Worm (Caenorhabditis elegans) whole organism, L4 larva: ENCODE measurements around the gene F38A1.13.

Source experiments
- ZK546.5 ChIP-seq, 2 experiments: sonication (generic microtip); optimal IDR thresholded peaks; 2 replicates each; lab custom pipeline; 2017; ENCODE audit warnings: missing biosample characterization in 2 of 2, missing genetic modification characterization in 2 of 2
- ama-1 ChIP-seq: fragments of 150-350 bp; optimal IDR thresholded peaks from 2 replicates; lab custom pipeline; 2014; ENCODE audit warnings: inconsistent platforms, mixed read lengths
- hlh-30 ChIP-seq: sonication (generic microtip); optimal IDR thresholded peaks from 2 replicates; lab custom pipeline; 2017; ENCODE audit warnings: antibody characterized with exemption, mild to moderate bottlenecking, missing genetic modification characterization, missing compliant biosample characterization; ENCODE audit not compliant: insufficient read depth
- nhr-25 ChIP-seq: sonication (generic microtip); optimal IDR thresholded peaks from 2 replicates; lab custom pipeline; 2017; ENCODE audit warnings: missing genetic modification characterization, mild to moderate bottlenecking, missing compliant biosample characterization, antibody characterized with exemption, moderate library complexity, borderline replicate concordance; ENCODE audit not compliant: insufficient read depth
- nhr-6 ChIP-seq: fragments of 150-350 bp; optimal IDR thresholded peaks from 2 replicates; lab custom pipeline; 2014; ENCODE audit warnings: missing biosample characterization, missing genetic modification characterization
- pha-4 ChIP-seq, 2 experiments: fragments of 150-350 bp in 1 of 2; fragments of 200-800 bp in 1 of 2; sonication (Bioruptor generic) in 1 of 2; IDR thresholded peaks in 1 of 2; optimal IDR thresholded peaks in 1 of 2; 2 replicates each; pipeline versions ENCODE4 v1.3.6 to Lab custom; 2014 to 2022; ENCODE audit warnings: missing genetic modification characterization in 2 of 2, missing genetic modification reagents in 2 of 2, missing biosample characterization in 1 of 2, missing compliant biosample characterization in 1 of 2
- snpc-4 ChIP-seq: fragments of 150-350 bp; optimal IDR thresholded peaks from 2 replicates; lab custom pipeline; 2014; ENCODE audit warnings: missing biosample characterization, missing genetic modification characterization
- spr-3 ChIP-seq: fragments of 200-800 bp; sonication (Bioruptor generic); optimal IDR thresholded peaks from 2 replicates; lab custom pipeline; 2018; ENCODE audit warnings: mild to moderate bottlenecking, missing genetic modification characterization, missing compliant biosample characterization
- ztf-11 ChIP-seq: fragments of 150-350 bp; optimal IDR thresholded peaks from 2 replicates; lab custom pipeline; 2014; ENCODE audit warnings: missing biosample characterization, missing genetic modification characterization

DNA sequence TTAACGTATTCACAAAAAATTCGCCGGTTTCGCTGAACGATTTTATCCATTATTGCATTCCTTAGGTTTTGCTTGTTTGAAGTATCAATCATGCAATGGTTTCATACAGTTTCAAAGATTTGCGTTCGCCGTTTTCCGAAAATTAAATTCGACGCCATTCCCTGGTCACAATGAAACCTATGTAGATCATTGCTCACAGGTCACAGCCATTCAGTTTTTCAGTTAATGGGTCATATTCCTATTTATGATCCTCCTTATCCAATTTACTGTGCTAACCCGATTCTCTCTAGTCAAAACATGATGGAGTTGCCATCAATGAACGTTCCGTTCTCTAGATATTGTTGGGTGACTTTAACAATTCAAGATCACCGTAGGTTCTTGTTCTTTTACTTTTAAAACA is at the start of gene F38A1.13:
- no peak for TF ChIP-seq ztf-11 (tag; lab: Kevin White, UChicago)
- TF ChIP-seq snpc-4: no peak
- no peak for TF ChIP-seq ama-1 (lab: Kevin White, UChicago)
- no peak for TF ChIP-seq spr-3 (GFP tag; lab: Kevin White, UChicago)
- no peak for TF ChIP-seq hlh-30 (tag; lab: Kevin White, UChicago)
- TF ChIP-seq nhr-25: no peak
- no peak for TF ChIP-seq ZK546.5 (tag; optimal IDR thresholded peaks at IDR 0.05; lab: Kevin White, UChicago)
- no peak for TF ChIP-seq pha-4 (GFP tag; IDR thresholded peaks at IDR 0.05; lab: Robert Waterston, UW)
- no peak for TF ChIP-seq pha-4 (tag; optimal IDR thresholded peaks at IDR 0.05; lab: Kevin White, UChicago)
- no peak for TF ChIP-seq nhr-6 (tag; lab: Kevin White, UChicago)
